Fruit fly (Drosophila melanogaster): ENCODE results near the gene nerfin-2.

DNA sequence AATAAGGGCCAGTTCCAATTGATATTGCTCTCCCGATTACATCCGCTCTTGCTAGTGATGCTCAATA, 22.3 kb upstream of the nerfin-2 start, which contains the start of gene CG12811:
- TF ChIP-seq usp (GFP tag; optimal IDR thresholded peaks at IDR 0.05) (no peak), pan (optimal IDR thresholded peaks at IDR 0.05) (no peak), psq (optimal IDR thresholded peaks at IDR 0.05) (no peak), CG8478 (optimal IDR thresholded peaks at IDR 0.05) (no peak), EcR (GFP tag; optimal IDR thresholded peaks at IDR 0.05) (no peak)

Measured in whole organism.